Worm (Caenorhabditis elegans): ENCODE data around the gene T12D8.10.

- TF ChIP-seq lsy-12 (tag; optimal IDR thresholded peaks at IDR 0.05), result no peak
- TF ChIP-seq snpc-4 (tag; optimal IDR thresholded peaks at IDR 0.05), result no peak
- no peak for TF ChIP-seq nhr-11 (tag; optimal IDR thresholded peaks at IDR 0.05)
- TF ChIP-seq unc-62 (GFP tag; optimal IDR thresholded peaks at IDR 0.05), result no peak
These were observed 30.7 kb upstream of the T12D8.10 start, which contains the start of gene aqp-11 for ce11 chrIII:13672654-13673330.
